Fruit fly (Drosophila melanogaster) whole organism, embryonic: ENCODE measurements around the gene Hem.

ENCODE experiments used
- Ada2b ChIP-seq: fragments of 200-800 bp; sonication (Bioruptor generic); IDR thresholded peaks from 2 replicates; pipeline ENCODE4 v1.3.6; 2022; ENCODE audit warnings: missing biosample characterization, missing genetic modification characterization
- Atf-2 ChIP-seq: fragments of 200-800 bp; sonication (Bioruptor generic); optimal IDR thresholded peaks from 2 replicates; lab custom pipeline; 2016; ENCODE audit warnings: missing biosample characterization, missing genetic modification characterization
- B-H1 ChIP-seq: fragments of 200-800 bp; sonication (Bioruptor generic); IDR thresholded peaks from 3 replicates; pipeline ENCODE4 v1.3.6; 2022; ENCODE audit warnings: missing biosample characterization, missing genetic modification characterization
- CG12071 ChIP-seq: fragments of 200-800 bp; sonication (Bioruptor generic); optimal IDR thresholded peaks from 3 replicates; lab custom pipeline; 2018; ENCODE audit warnings: missing biosample characterization, mild to moderate bottlenecking, missing genetic modification characterization
- CG12104 ChIP-seq: fragments of 200-800 bp; sonication (Bioruptor generic); optimal IDR thresholded peaks from 3 replicates; lab custom pipeline; 2016; ENCODE audit warnings: missing biosample characterization, missing genetic modification characterization
- CG1233 ChIP-seq: fragments of 200-800 bp; sonication (Bioruptor generic); optimal IDR thresholded peaks from 4 replicates; lab custom pipeline; 2018; ENCODE audit warnings: missing biosample characterization, mild to moderate bottlenecking, missing genetic modification characterization
- CG12769 ChIP-seq: fragments of 200-800 bp; sonication (Bioruptor generic); optimal IDR thresholded peaks from 2 replicates; lab custom pipeline; 2019; ENCODE audit warnings: missing biosample characterization, mild to moderate bottlenecking, missing genetic modification characterization, moderate library complexity
- CG13624 ChIP-seq: fragments of 200-800 bp; sonication (Bioruptor generic); optimal IDR thresholded peaks from 2 replicates; lab custom pipeline; 2016; ENCODE audit warnings: missing biosample characterization, missing genetic modification characterization
- CG14014 ChIP-seq: fragments of 200-800 bp; sonication (Bioruptor generic); IDR thresholded peaks from 2 replicates; pipeline ENCODE4 v1.3.6; 2022; ENCODE audit warnings: missing biosample characterization, missing genetic modification characterization
- CG14441 ChIP-seq: fragments of 200-800 bp; sonication (Bioruptor generic); IDR thresholded peaks from 2 replicates; pipeline ENCODE4 v1.3.6; 2022; ENCODE audit warnings: missing biosample characterization, missing genetic modification characterization
- CG18476 ChIP-seq: fragments of 200-800 bp; sonication (Bioruptor generic); optimal IDR thresholded peaks from 2 replicates; lab custom pipeline; 2016; ENCODE audit warnings: missing biosample characterization, mild to moderate bottlenecking, missing genetic modification characterization
- CG18764 ChIP-seq: fragments of 200-800 bp; sonication (Bioruptor generic); optimal IDR thresholded peaks from 3 replicates; lab custom pipeline; 2016; ENCODE audit warnings: missing biosample characterization, missing genetic modification characterization
- CG2875 ChIP-seq: fragments of 200-800 bp; sonication (Bioruptor generic); optimal IDR thresholded peaks from 2 replicates; lab custom pipeline; 2017; ENCODE audit warnings: missing biosample characterization, mild to moderate bottlenecking, missing genetic modification characterization, missing genetic modification reagents
- CG2889 ChIP-seq: fragments of 200-800 bp; sonication (Bioruptor generic); IDR thresholded peaks from 3 replicates; pipeline ENCODE4 v1.3.6; 2022; ENCODE audit warnings: missing biosample characterization, missing genetic modification characterization
- CG4404 ChIP-seq: fragments of 200-800 bp; sonication (Bioruptor generic); IDR thresholded peaks from 2 replicates; pipeline ENCODE4 v1.3.6; 2022; ENCODE audit warnings: missing biosample characterization, missing genetic modification characterization
- CG6175 ChIP-seq: fragments of 200-800 bp; sonication (Bioruptor generic); IDR thresholded peaks from 3 replicates; pipeline ENCODE4 v1.3.6; 2022; ENCODE audit warnings: missing biosample characterization, missing genetic modification characterization
- CG6689 ChIP-seq: fragments of 200-800 bp; sonication (Bioruptor generic); IDR thresholded peaks from 2 replicates; pipeline ENCODE4 v1.3.6; 2022; ENCODE audit warnings: missing biosample characterization, missing genetic modification characterization
- CG7357 ChIP-seq: fragments of 200-800 bp; sonication (Bioruptor generic); IDR thresholded peaks from 3 replicates; pipeline ENCODE4 v1.3.6; 2022; ENCODE audit warnings: missing biosample characterization, missing genetic modification characterization
- CG8281 ChIP-seq: fragments of 200-800 bp; sonication (Bioruptor generic); optimal IDR thresholded peaks from 2 replicates; lab custom pipeline; 2018; ENCODE audit warnings: missing biosample characterization, mild to moderate bottlenecking, missing genetic modification characterization, moderate library complexity
- CG8290 ChIP-seq, 3 experiments: fragments of 200-800 bp; sonication (Bioruptor generic); optimal IDR thresholded peaks; 2 replicates each; lab custom pipeline; 2016 to 2019; ENCODE audit warnings: missing biosample characterization in 3 of 3, missing genetic modification characterization in 3 of 3, mild to moderate bottlenecking in 2 of 3, moderate library complexity in 1 of 3
- CG8478 ChIP-seq: fragments of >200 bp; optimal IDR thresholded peaks from 2 replicates; lab custom pipeline; 2018
- CG9215 ChIP-seq: fragments of 200-800 bp; sonication (Bioruptor generic); IDR thresholded peaks from 2 replicates; pipeline ENCODE4 v1.3.6; 2022; ENCODE audit warnings: missing biosample characterization, missing genetic modification characterization
- CG9932 ChIP-seq: fragments of 200-800 bp; sonication (Bioruptor generic); IDR thresholded peaks from 2 replicates; pipeline ENCODE4 v1.3.6; 2022; ENCODE audit warnings: missing biosample characterization, missing genetic modification characterization
- Drgx ChIP-seq: fragments of 200-800 bp; sonication (Bioruptor generic); IDR thresholded peaks from 2 replicates; pipeline ENCODE4 v1.3.6; 2022; ENCODE audit warnings: missing biosample characterization, missing genetic modification characterization
- E2f1 ChIP-seq: fragments of 200-800 bp; sonication (Bioruptor generic); IDR thresholded peaks from 2 replicates; pipeline ENCODE4 v1.3.6; 2022; ENCODE audit warnings: missing biosample characterization, missing genetic modification characterization
- E2f2 ChIP-seq: fragments of 200-800 bp; sonication (Bioruptor generic); IDR thresholded peaks from 2 replicates; pipeline ENCODE4 v1.3.6; 2022; ENCODE audit warnings: missing biosample characterization, missing genetic modification characterization
- Ets65A ChIP-seq: fragments of 200-800 bp; sonication (Bioruptor generic); peaks from one replicate; lab custom pipeline; 2016; ENCODE audit warnings: missing biosample characterization, missing genetic modification characterization
- Mes4 ChIP-seq: fragments of 200-800 bp; sonication (Bioruptor generic); optimal IDR thresholded peaks from 2 replicates; lab custom pipeline; 2016; ENCODE audit warnings: missing biosample characterization, missing genetic modification characterization
- Oaz ChIP-seq: fragments of 200-800 bp; sonication (Bioruptor generic); IDR thresholded peaks from 2 replicates; pipeline ENCODE4 v1.3.6; 2022; ENCODE audit warnings: missing biosample characterization, missing genetic modification characterization
- Oli ChIP-seq: fragments of 200-800 bp; sonication (Bioruptor generic); optimal IDR thresholded peaks from 2 replicates; lab custom pipeline; 2018; ENCODE audit warnings: missing biosample characterization, mild to moderate bottlenecking, missing genetic modification characterization, moderate library complexity
- Six4 ChIP-seq: fragments of 200-800 bp; sonication (Bioruptor generic); optimal IDR thresholded peaks from 2 replicates; lab custom pipeline; 2016; ENCODE audit warnings: missing biosample characterization, missing genetic modification characterization
- Sox102F ChIP-seq: fragments of 200-800 bp; sonication (Bioruptor generic); optimal IDR thresholded peaks from 2 replicates; lab custom pipeline; 2018; ENCODE audit warnings: missing biosample characterization, mild to moderate bottlenecking, missing genetic modification characterization, moderate library complexity
- Usf ChIP-seq: fragments of 200-800 bp; sonication (Bioruptor generic); optimal IDR thresholded peaks from 2 replicates; lab custom pipeline; 2017; ENCODE audit warnings: missing genotype, missing biosample characterization, missing genetic modification characterization
- Xrp1 ChIP-seq: fragments of 200-800 bp; sonication (Bioruptor generic); IDR thresholded peaks from 2 replicates; pipeline ENCODE4 v1.3.6; 2022; ENCODE audit warnings: missing biosample characterization, missing genetic modification characterization
- ara ChIP-seq: fragments of 200-800 bp; sonication (Bioruptor generic); IDR thresholded peaks from 2 replicates; pipeline ENCODE4 v1.3.6; 2022; ENCODE audit warnings: missing biosample characterization, missing genetic modification characterization
- bcd ChIP-seq: fragments of 200-800 bp; sonication (Bioruptor generic); optimal IDR thresholded peaks from 2 replicates; lab custom pipeline; 2017; ENCODE audit warnings: missing biosample characterization, mild to moderate bottlenecking, missing genetic modification characterization
- crol ChIP-seq: fragments of 200-800 bp; sonication (Bioruptor generic); IDR thresholded peaks from 2 replicates; pipeline ENCODE4 v1.3.6; 2022; ENCODE audit warnings: missing biosample characterization, missing genetic modification characterization
- dpn ChIP-seq, 2 experiments: fragments of 200-800 bp; sonication (Bioruptor generic); optimal IDR thresholded peaks; 3 replicates each; lab custom pipeline; 2016; ENCODE audit warnings: missing biosample characterization in 2 of 2, missing genetic modification characterization in 2 of 2
- fd96Cb ChIP-seq: fragments of 200-800 bp; sonication (Bioruptor generic); optimal IDR thresholded peaks from 2 replicates; lab custom pipeline; 2018; ENCODE audit warnings: missing biosample characterization, mild to moderate bottlenecking, missing genetic modification characterization, moderate library complexity
- ftz-f1 ChIP-seq: fragments of 200-800 bp; sonication (Bioruptor generic); optimal IDR thresholded peaks from 2 replicates; lab custom pipeline; 2016; ENCODE audit warnings: missing biosample characterization, missing genetic modification characterization
- gfzf ChIP-seq: fragments of 200-800 bp; sonication (Bioruptor generic); optimal IDR thresholded peaks from 2 replicates; lab custom pipeline; 2016; ENCODE audit warnings: missing biosample characterization, mild to moderate bottlenecking, missing genetic modification characterization, moderate library complexity
- gsb-n ChIP-seq: fragments of 200-800 bp; sonication (Bioruptor generic); optimal IDR thresholded peaks from 3 replicates; lab custom pipeline; 2018; ENCODE audit warnings: missing biosample characterization, mild to moderate bottlenecking, missing genetic modification characterization
- hkb ChIP-seq, 2 experiments: fragments of 200-800 bp in 1 of 2; fragments of >200 bp in 1 of 2; sonication (Bioruptor generic) in 1 of 2; IDR thresholded peaks in 1 of 2; optimal IDR thresholded peaks in 1 of 2; 2 replicates each; pipeline versions ENCODE4 v1.3.6 to Lab custom; 2017 to 2022; ENCODE audit warnings: missing biosample characterization in 1 of 2, missing genetic modification characterization in 1 of 2
- jigr1 ChIP-seq: fragments of 200-800 bp; sonication (Bioruptor generic); IDR thresholded peaks from 3 replicates; pipeline ENCODE4 v1.3.6; 2022; ENCODE audit warnings: missing biosample characterization, missing genetic modification characterization
- jumu ChIP-seq: fragments of 200-800 bp; sonication (Bioruptor generic); optimal IDR thresholded peaks from 3 replicates; lab custom pipeline; 2016; ENCODE audit warnings: missing biosample characterization, missing genetic modification characterization
- lilli ChIP-seq: fragments of 200-800 bp; sonication (Bioruptor generic); optimal IDR thresholded peaks from 3 replicates; lab custom pipeline; 2016; ENCODE audit warnings: missing biosample characterization, missing genetic modification characterization
- lmd ChIP-seq: fragments of 200-800 bp; sonication (Bioruptor generic); IDR thresholded peaks from 2 replicates; pipeline ENCODE4 v1.3.6; 2022; ENCODE audit warnings: missing biosample characterization, missing genetic modification characterization
- pnt ChIP-seq: fragments of 200-800 bp; sonication (Bioruptor generic); optimal IDR thresholded peaks from 3 replicates; lab custom pipeline; 2016; ENCODE audit warnings: missing biosample characterization, missing genetic modification characterization
- tio ChIP-seq: fragments of 200-800 bp; sonication (Bioruptor generic); optimal IDR thresholded peaks from 2 replicates; lab custom pipeline; 2017; ENCODE audit warnings: missing biosample characterization, missing genetic modification characterization, inconsistent platforms
- wek ChIP-seq: fragments of 200-800 bp; sonication (Bioruptor generic); optimal IDR thresholded peaks from 3 replicates; lab custom pipeline; 2018; ENCODE audit warnings: missing biosample characterization, mild to moderate bottlenecking, missing genetic modification characterization, moderate library complexity
- yki ChIP-seq: fragments of >200 bp; optimal IDR thresholded peaks from 3 replicates; lab custom pipeline; 2018

Hem gene

DNA sequence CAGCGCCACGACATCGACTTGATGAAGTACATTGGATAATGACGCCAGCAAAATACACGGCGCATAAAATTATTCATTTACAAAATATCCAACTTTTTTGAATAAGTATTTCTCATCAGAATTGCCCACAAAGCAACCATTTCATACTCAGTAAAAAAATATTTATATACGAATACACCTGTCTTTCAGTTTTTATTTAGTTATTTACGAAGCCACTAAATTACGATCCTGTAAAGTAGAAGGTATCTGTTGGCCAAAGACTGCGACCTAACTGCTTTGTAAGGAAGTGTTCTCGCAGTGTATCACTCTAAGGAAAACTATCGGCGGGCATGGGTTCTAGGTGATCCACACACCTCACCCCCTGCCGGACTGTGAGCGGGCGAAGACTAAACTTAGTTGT is 10.8 kb downstream of the Hem start (continued):
- TF ChIP-seq lmd: peak; percentile 62
- peak; percentile 61 for TF ChIP-seq bcd (GFP tag; lab: Kevin White, UChicago)
- TF ChIP-seq Mes4: no peak
- peak; percentile 61 for TF ChIP-seq Oli (tag; lab: Kevin White, UChicago)
- TF ChIP-seq CG18476 (GFP tag; lab: Kevin White, UChicago): peak; percentile 12
- peak in 1 of 2 experiments; percentile 38 for TF ChIP-seq dpn (GFP tag; optimal IDR thresholded peaks at IDR 0.05; lab: Kevin White, UChicago)
- peak; percentile 91 for TF ChIP-seq Ets65A (GFP tag; lab: Kevin White, UChicago)
- peak; percentile 28 for TF ChIP-seq CG8281 (tag; lab: Kevin White, UChicago)
- TF ChIP-seq tio (GFP tag; lab: Kevin White, UChicago): no peak
- TF ChIP-seq gfzf: no peak
- TF ChIP-seq lilli: peak; percentile 58
- no peak for TF ChIP-seq wek (GFP tag; lab: Kevin White, UChicago)
- no peak for TF ChIP-seq gsb-n (tag; lab: Kevin White, UChicago)
- peak; percentile 22 for TF ChIP-seq CG2875 (GFP tag; lab: Kevin White, UChicago)
- no peak for TF ChIP-seq Sox102F (GFP tag; lab: Kevin White, UChicago)
- TF ChIP-seq Six4 (GFP tag; lab: Kevin White, UChicago): peak; percentile 21
- TF ChIP-seq Xrp1 (GFP tag; lab: Robert Waterston, UW): 0 out of 2 replicates have a peak, but pooled peaks have one; percentile 45
- no peak for TF ChIP-seq CG12769 (tag; lab: Kevin White, UChicago)
- no peak for TF ChIP-seq Atf-2 (GFP tag; lab: Kevin White, UChicago)
- TF ChIP-seq CG9932 (GFP tag; lab: Robert Waterston, UW): peak; percentile 74
- peak; percentile 51 for TF ChIP-seq Oaz (GFP tag; lab: Robert Waterston, UW)
- no peak for TF ChIP-seq hkb (optimal IDR thresholded peaks at IDR 0.05; lab: Kevin White, UChicago)
- TF ChIP-seq hkb (GFP tag; IDR thresholded peaks at IDR 0.05; lab: Robert Waterston, UW): 0 out of 2 replicates have a peak, but pooled peaks have one; percentile 33
- TF ChIP-seq CG6175 (GFP tag; lab: Robert Waterston, UW): 0 out of 3 replicates have a peak, but pooled peaks have one; percentile 8
- peak; percentile 42; the same call in 1 of the 2 replicates for TF ChIP-seq CG4404
- TF ChIP-seq Usf (GFP tag; lab: Kevin White, UChicago): peak; percentile 20
- 0 out of 3 replicates have a peak, but pooled peaks have one; percentile 27 for TF ChIP-seq jigr1 (GFP tag; lab: Robert Waterston, UW)
- TF ChIP-seq Ada2b (GFP tag; lab: Robert Waterston, UW): peak; percentile 49
- peak; percentile 56 for TF ChIP-seq fd96Cb (tag; lab: Kevin White, UChicago)
- peak; percentile 21 for TF ChIP-seq CG1233
- peak; percentile 32 for TF ChIP-seq CG13624 (GFP tag; lab: Kevin White, UChicago)
- 0 out of 3 replicates have a peak, but pooled peaks have one; percentile 38 for TF ChIP-seq CG2889 (GFP tag; lab: Robert Waterston, UW)
- no peak for TF ChIP-seq yki (lab: Kevin White, UChicago)
- TF ChIP-seq CG18764: no peak
- TF ChIP-seq CG7357 (GFP tag; lab: Robert Waterston, UW): peak; percentile 49; the same call in 2 of the 3 replicates
- TF ChIP-seq E2f1 (GFP tag; lab: Robert Waterston, UW): peak; percentile 34; the same call in 1 of the 2 replicates
- peak; percentile 52 for TF ChIP-seq CG9215 (GFP tag; lab: Robert Waterston, UW)
- TF ChIP-seq CG12071: peak; percentile 24
- TF ChIP-seq CG14014 (GFP tag; lab: Robert Waterston, UW): peak; percentile 40; the same call in 1 of the 2 replicates
- 0 out of 3 replicates have a peak, but pooled peaks have one; percentile 12 for TF ChIP-seq B-H1 (GFP tag; lab: Robert Waterston, UW)
- no peak for TF ChIP-seq CG8478
- TF ChIP-seq Drgx (GFP tag; lab: Robert Waterston, UW): peak; percentile 68
- TF ChIP-seq CG6689 (GFP tag; lab: Robert Waterston, UW): peak; percentile 47
- no peak for TF ChIP-seq ftz-f1 (GFP tag; lab: Kevin White, UChicago)
- TF ChIP-seq ara (GFP tag; lab: Robert Waterston, UW): 0 out of 2 replicates have a peak, but pooled peaks have one; percentile 35
- peak; percentile 40 for TF ChIP-seq pnt (GFP tag; lab: Kevin White, UChicago)
- TF ChIP-seq E2f2 (GFP tag; lab: Robert Waterston, UW): peak; percentile 22; the same call in 1 of the 2 replicates
- TF ChIP-seq crol (GFP tag; lab: Robert Waterston, UW): peak; percentile 50
- no peak for TF ChIP-seq CG8290 (GFP tag; optimal IDR thresholded peaks at IDR 0.05; lab: Kevin White, UChicago)
- TF ChIP-seq CG8290 (tag; optimal IDR thresholded peaks at IDR 0.05; lab: Kevin White, UChicago): no peak
- peak; percentile 36 for TF ChIP-seq CG12104
- peak; percentile 16 for TF ChIP-seq jumu
- TF ChIP-seq CG14441 (GFP tag; lab: Robert Waterston, UW): peak; percentile 38; the same call in 1 of the 2 replicates
